Fruit fly (Drosophila melanogaster) whole organism, embryonic: ENCODE results near the gene CG3104.

Source experiments
- B-H2 ChIP-seq: fragments of 200-800 bp; sonication (Bioruptor generic); optimal IDR thresholded peaks from 2 replicates; lab custom pipeline; 2018; ENCODE audit warnings: missing biosample characterization, mild to moderate bottlenecking, missing genetic modification characterization
- Bdp1 ChIP-seq: fragments of 200-800 bp; sonication (Bioruptor generic); optimal IDR thresholded peaks from 3 replicates; lab custom pipeline; 2016; ENCODE audit warnings: missing biosample characterization, missing genetic modification characterization
- CG1024 ChIP-seq: fragments of 200-800 bp; sonication (Bioruptor generic); IDR thresholded peaks from 2 replicates; pipeline ENCODE4 v1.3.6; 2022; ENCODE audit warnings: missing biosample characterization, missing genetic modification characterization
- CG10565 ChIP-seq: fragments of 200-800 bp; sonication (Bioruptor generic); optimal IDR thresholded peaks from 3 replicates; lab custom pipeline; 2016; ENCODE audit warnings: missing biosample characterization, mild to moderate bottlenecking, missing genetic modification characterization
- CG11504 ChIP-seq: fragments of 200-800 bp; sonication (Bioruptor generic); optimal IDR thresholded peaks from 3 replicates; lab custom pipeline; 2019; ENCODE audit warnings: missing biosample characterization, mild to moderate bottlenecking, missing genetic modification characterization, moderate library complexity
- CG17829 ChIP-seq: fragments of 200-800 bp; optimal IDR thresholded peaks from 2 replicates; lab custom pipeline; 2019; ENCODE audit warnings: missing biosample characterization, mild to moderate bottlenecking, missing genetic modification characterization, moderate library complexity
- CG2199 ChIP-seq: fragments of 200-800 bp; sonication (Bioruptor generic); IDR thresholded peaks from 3 replicates; pipeline ENCODE4 v1.3.6; 2022; ENCODE audit warnings: missing biosample characterization, missing genetic modification characterization
- CG42726 ChIP-seq: fragments of 200-800 bp; sonication (Bioruptor generic); IDR thresholded peaks from 2 replicates; pipeline ENCODE4 v1.3.6; 2022; ENCODE audit warnings: missing biosample characterization, missing genetic modification characterization; ENCODE audit not compliant: partially characterized antibody
- CG4282 ChIP-seq: fragments of 200-800 bp; sonication (Bioruptor generic); optimal IDR thresholded peaks from 2 replicates; lab custom pipeline; 2016; ENCODE audit warnings: missing biosample characterization, missing genetic modification characterization
- CG5953 ChIP-seq: fragments of 200-800 bp; sonication (Bioruptor generic); IDR thresholded peaks from 2 replicates; pipeline ENCODE4 v1.3.6; 2022; ENCODE audit warnings: missing biosample characterization, missing genetic modification characterization
- CG6254 ChIP-seq: fragments of 200-800 bp; sonication (Bioruptor generic); optimal IDR thresholded peaks from 3 replicates; lab custom pipeline; 2017; ENCODE audit warnings: mild to moderate bottlenecking, missing biosample characterization, missing genetic modification reagents, missing genetic modification characterization
- CG7271 ChIP-seq: fragments of 200-800 bp; sonication (Bioruptor generic); optimal IDR thresholded peaks from 2 replicates; lab custom pipeline; 2018; ENCODE audit warnings: missing biosample characterization, mild to moderate bottlenecking, missing genetic modification characterization, moderate library complexity
- CG8089 ChIP-seq: fragments of 200-800 bp; sonication (Bioruptor generic); optimal IDR thresholded peaks from 3 replicates; lab custom pipeline; 2016; ENCODE audit warnings: missing biosample characterization, missing genetic modification characterization
- CG8924 ChIP-seq: fragments of 200-800 bp; optimal IDR thresholded peaks from 3 replicates; lab custom pipeline; 2019; ENCODE audit warnings: missing biosample characterization, mild to moderate bottlenecking, missing genetic modification characterization, moderate library complexity
- CG8944 ChIP-seq: fragments of 200-800 bp; sonication (Bioruptor generic); optimal IDR thresholded peaks from 3 replicates; lab custom pipeline; 2016; ENCODE audit warnings: missing biosample characterization, missing genetic modification characterization
- CG9797 ChIP-seq: fragments of 200-800 bp; sonication (Bioruptor generic); optimal IDR thresholded peaks from 3 replicates; lab custom pipeline; 2018; ENCODE audit warnings: missing biosample characterization, mild to moderate bottlenecking, missing genetic modification characterization
- CG9876 ChIP-seq: fragments of 200-800 bp; sonication (Bioruptor generic); optimal IDR thresholded peaks from 2 replicates; lab custom pipeline; 2016; ENCODE audit warnings: missing biosample characterization, missing genetic modification characterization
- Dll ChIP-seq: fragments of 200-800 bp; sonication (Bioruptor generic); IDR thresholded peaks from 4 replicates; pipeline ENCODE4 v1.3.6; 2022; ENCODE audit warnings: missing biosample characterization, missing genetic modification characterization; ENCODE audit not compliant: partially characterized antibody
- GATAe ChIP-seq: fragments of 200-800 bp; sonication (Bioruptor generic); conservative IDR thresholded peaks from 2 replicates; pipeline ENCODE4 v1.3.6; 2022; ENCODE audit warnings: missing biosample characterization, missing genetic modification characterization
- Hsf ChIP-seq: fragments of 200-800 bp; sonication (Bioruptor generic); optimal IDR thresholded peaks from 3 replicates; lab custom pipeline; 2016; ENCODE audit warnings: missing biosample characterization, missing genetic modification characterization
- MESR4 ChIP-seq: fragments of 200-800 bp; sonication (Bioruptor generic); optimal IDR thresholded peaks from 2 replicates; lab custom pipeline; 2018; ENCODE audit warnings: missing biosample characterization, mild to moderate bottlenecking, missing genetic modification characterization, moderate library complexity
- Oaz ChIP-seq: fragments of 200-800 bp; sonication (Bioruptor generic); IDR thresholded peaks from 2 replicates; pipeline ENCODE4 v1.3.6; 2022; ENCODE audit warnings: missing biosample characterization, missing genetic modification characterization
- Poxn ChIP-seq: fragments of 200-800 bp; sonication (Bioruptor generic); IDR thresholded peaks from 2 replicates; pipeline ENCODE4 v1.3.6; 2022; ENCODE audit warnings: missing biosample characterization, missing genetic modification characterization
- Ravus ChIP-seq: fragments of 200-800 bp; sonication (Bioruptor generic); IDR thresholded peaks from 2 replicates; pipeline ENCODE4 v1.3.6; 2022; ENCODE audit warnings: missing biosample characterization, missing genetic modification characterization
- Sry-β ChIP-seq: fragments of 200-800 bp; sonication (Bioruptor generic); optimal IDR thresholded peaks from 2 replicates; lab custom pipeline; 2018; ENCODE audit warnings: missing biosample characterization, mild to moderate bottlenecking, missing genetic modification characterization, moderate library complexity
- Vsx1 ChIP-seq: fragments of 200-800 bp; sonication (Bioruptor generic); optimal IDR thresholded peaks from 2 replicates; lab custom pipeline; 2017; ENCODE audit warnings: missing biosample characterization, mild to moderate bottlenecking, missing genetic modification characterization, missing genetic modification reagents
- al ChIP-seq: fragments of 200-800 bp; sonication (Bioruptor generic); IDR thresholded peaks from 2 replicates; pipeline ENCODE4 v1.3.6; 2022; ENCODE audit warnings: missing biosample characterization, missing genetic modification characterization
- ara ChIP-seq: fragments of 200-800 bp; sonication (Bioruptor generic); IDR thresholded peaks from 2 replicates; pipeline ENCODE4 v1.3.6; 2022; ENCODE audit warnings: missing biosample characterization, missing genetic modification characterization
- chn ChIP-seq: fragments of 200-800 bp; sonication (Bioruptor generic); optimal IDR thresholded peaks from 2 replicates; lab custom pipeline; 2016; ENCODE audit warnings: missing biosample characterization, missing genetic modification characterization
- crc ChIP-seq: fragments of 200-800 bp; sonication (Bioruptor generic); optimal IDR thresholded peaks from 2 replicates; lab custom pipeline; 2016; ENCODE audit warnings: missing biosample characterization, missing genetic modification characterization
- crol ChIP-seq: fragments of 200-800 bp; sonication (Bioruptor generic); IDR thresholded peaks from 2 replicates; pipeline ENCODE4 v1.3.6; 2022; ENCODE audit warnings: missing biosample characterization, missing genetic modification characterization
- dmrt11E ChIP-seq: fragments of 200-800 bp; sonication (Bioruptor generic); optimal IDR thresholded peaks from 3 replicates; lab custom pipeline; 2018; ENCODE audit warnings: missing biosample characterization, mild to moderate bottlenecking, missing genetic modification characterization, moderate library complexity
- ewg ChIP-seq: fragments of 200-800 bp; sonication (Bioruptor generic); optimal IDR thresholded peaks from 3 replicates; lab custom pipeline; 2017; ENCODE audit warnings: mild to moderate bottlenecking, missing biosample characterization, missing genetic modification reagents, missing genetic modification characterization
- eyg ChIP-seq: fragments of 200-800 bp; sonication (Bioruptor generic); optimal IDR thresholded peaks from 3 replicates; lab custom pipeline; 2016; ENCODE audit warnings: missing biosample characterization, missing genetic modification characterization
- fd96Cb ChIP-seq: fragments of 200-800 bp; sonication (Bioruptor generic); optimal IDR thresholded peaks from 2 replicates; lab custom pipeline; 2018; ENCODE audit warnings: missing biosample characterization, mild to moderate bottlenecking, missing genetic modification characterization, moderate library complexity
- fu2 ChIP-seq: fragments of 200-800 bp; sonication (Bioruptor generic); optimal IDR thresholded peaks from 2 replicates; lab custom pipeline; 2016; ENCODE audit warnings: missing biosample characterization, missing genetic modification characterization
- gsb ChIP-seq: fragments of 200-800 bp; sonication (Bioruptor generic); IDR thresholded peaks from 2 replicates; pipeline ENCODE4 v1.3.6; 2022; ENCODE audit warnings: missing biosample characterization, missing genetic modification characterization
- gt ChIP-seq: fragments of 200-800 bp; sonication (Bioruptor generic); IDR thresholded peaks from 2 replicates; pipeline ENCODE4 v1.3.6; 2022; ENCODE audit warnings: missing biosample characterization, missing genetic modification characterization
- her ChIP-seq: fragments of 200-800 bp; sonication (Bioruptor generic); optimal IDR thresholded peaks from 2 replicates; lab custom pipeline; 2016; ENCODE audit warnings: missing biosample characterization, missing genetic modification characterization
- hkb ChIP-seq, 2 experiments: fragments of 200-800 bp in 1 of 2; fragments of >200 bp in 1 of 2; sonication (Bioruptor generic) in 1 of 2; IDR thresholded peaks in 1 of 2; optimal IDR thresholded peaks in 1 of 2; 2 replicates each; pipeline versions ENCODE4 v1.3.6 to Lab custom; 2017 to 2022; ENCODE audit warnings: missing biosample characterization in 1 of 2, missing genetic modification characterization in 1 of 2
- kay ChIP-seq: fragments of 200-800 bp; sonication (Bioruptor generic); optimal IDR thresholded peaks from 2 replicates; lab custom pipeline; 2016; ENCODE audit warnings: missing biosample characterization, missing genetic modification characterization
- lola ChIP-seq, 3 experiments: fragments of >200 bp in 2 of 3; fragments of 200-800 bp in 1 of 3; sonication (Bioruptor generic) in 1 of 3; optimal IDR thresholded peaks; 2 replicates each; lab custom pipeline; 2017 to 2019; ENCODE audit warnings: missing biosample characterization in 3 of 3, missing genetic modification characterization in 3 of 3, mild to moderate bottlenecking in 1 of 3, moderate library complexity in 1 of 3
- lov ChIP-seq, 2 experiments: fragments of 200-800 bp in 1 of 2; fragments of >200 bp in 1 of 2; sonication (Bioruptor generic) in 1 of 2; IDR thresholded peaks in 1 of 2; optimal IDR thresholded peaks in 1 of 2; 2 replicates in 1 of 2; 3 replicates in 1 of 2; pipeline versions ENCODE4 v1.3.6 to Lab custom; 2017 to 2022; ENCODE audit warnings: missing biosample characterization in 1 of 2, missing genetic modification characterization in 1 of 2
- maf-S ChIP-seq: fragments of 200-800 bp; sonication (Bioruptor generic); optimal IDR thresholded peaks from 2 replicates; lab custom pipeline; 2016; ENCODE audit warnings: missing biosample characterization, missing genetic modification characterization
- pita ChIP-seq: fragments of 200-800 bp; sonication (Bioruptor generic); optimal IDR thresholded peaks from 2 replicates; lab custom pipeline; 2017; ENCODE audit warnings: missing biosample characterization, mild to moderate bottlenecking, missing genetic modification characterization
- repo ChIP-seq: fragments of 200-800 bp; sonication (Bioruptor generic); optimal IDR thresholded peaks from 2 replicates; lab custom pipeline; 2016; ENCODE audit warnings: missing biosample characterization, missing genetic modification characterization
- ssp ChIP-seq: fragments of 200-800 bp; sonication (Bioruptor generic); IDR thresholded peaks from 2 replicates; pipeline ENCODE4 v1.3.6; 2022; ENCODE audit warnings: missing biosample characterization, missing genetic modification characterization
- tgo ChIP-seq: fragments of 200-800 bp; sonication (Bioruptor generic); IDR thresholded peaks from 3 replicates; pipeline ENCODE4 v1.3.6; 2022; ENCODE audit warnings: missing biosample characterization, missing genetic modification characterization
- tx ChIP-seq: fragments of 200-800 bp; sonication (Bioruptor generic); optimal IDR thresholded peaks from 2 replicates; lab custom pipeline; 2016; ENCODE audit warnings: missing biosample characterization, missing genetic modification characterization
- unc-4 ChIP-seq: fragments of 200-800 bp; sonication (Bioruptor generic); IDR thresholded peaks from 2 replicates; pipeline ENCODE4 v1.3.6; 2022; ENCODE audit warnings: missing biosample characterization, missing genetic modification characterization; ENCODE audit not compliant: partially characterized antibody

Gene CG3104

DNA sequence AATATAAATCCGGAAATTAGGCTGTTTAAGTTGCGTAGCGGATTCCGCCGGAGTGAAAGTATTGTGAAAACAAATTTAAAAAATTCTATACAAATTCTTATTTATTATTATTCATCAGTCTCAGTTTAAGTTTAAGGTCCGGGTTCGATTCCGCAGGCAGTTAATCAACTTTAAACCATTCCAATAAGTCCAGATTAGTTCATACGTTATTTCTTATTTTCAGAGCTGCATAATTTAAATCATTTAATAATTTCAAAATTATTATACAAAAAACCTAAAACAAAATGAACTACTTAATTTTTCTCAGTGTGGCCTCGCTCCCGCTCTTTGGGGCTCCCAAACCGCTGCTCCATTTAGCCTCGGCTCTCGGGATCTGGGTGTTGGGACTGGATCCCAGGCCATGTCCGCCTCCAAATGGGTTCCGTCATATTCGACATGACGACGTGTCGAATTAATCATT lies 25.2 kb downstream of the CG3104 start (continued):
- TF ChIP-seq lola (GFP tag; optimal IDR thresholded peaks at IDR 0.05; lab: Kevin White, UChicago) = peak in 1 of 3 experiments; percentile 97
- TF ChIP-seq crol = 0 out of 2 replicates have a peak, but pooled peaks have one; percentile 1
- no peak for TF ChIP-seq lov (optimal IDR thresholded peaks at IDR 0.05; lab: Kevin White, UChicago)
- TF ChIP-seq lov (GFP tag; IDR thresholded peaks at IDR 0.05; lab: Robert Waterston, UW) = no peak
- no peak for TF ChIP-seq GATAe (GFP tag; lab: Robert Waterston, UW)
- no peak for TF ChIP-seq CG9876
- no peak for TF ChIP-seq her
- TF ChIP-seq unc-4 (GFP tag; lab: Robert Waterston, UW) = no peak
- TF ChIP-seq B-H2 = no peak
- peak; percentile 46 for TF ChIP-seq Sry-β (GFP tag; lab: Kevin White, UChicago)
- TF ChIP-seq gsb = peak; percentile 35; the same call in 1 of the 2 replicates
- TF ChIP-seq Poxn = peak; percentile 5; the same call in 1 of the 2 replicates
- peak; percentile 68 for TF ChIP-seq chn
- TF ChIP-seq CG8924 = peak; percentile 94
- TF ChIP-seq Bdp1 (GFP tag; lab: Kevin White, UChicago) = peak; percentile 38
- peak; percentile 93 for TF ChIP-seq CG11504 (tag; lab: Kevin White, UChicago)
- TF ChIP-seq Ravus (GFP tag; lab: Robert Waterston, UW) = no peak
- TF ChIP-seq CG8944 (GFP tag; lab: Kevin White, UChicago) = no peak
- peak; percentile 70 for TF ChIP-seq ara (GFP tag; lab: Robert Waterston, UW)
- no peak for TF ChIP-seq CG8089 (GFP tag; lab: Kevin White, UChicago)
- TF ChIP-seq CG9797 (GFP tag; lab: Kevin White, UChicago) = peak; percentile 32
- no peak for TF ChIP-seq pita
- TF ChIP-seq Vsx1 (GFP tag; lab: Kevin White, UChicago) = peak; percentile 77
- no peak for TF ChIP-seq CG4282 (GFP tag; lab: Kevin White, UChicago)
- TF ChIP-seq CG5953 (GFP tag; lab: Robert Waterston, UW) = no peak
- TF ChIP-seq fd96Cb (tag; lab: Kevin White, UChicago) = peak; percentile 89
- TF ChIP-seq CG2199 = no peak
- TF ChIP-seq tx (GFP tag; lab: Kevin White, UChicago) = peak; percentile 17
- peak; percentile 70 for TF ChIP-seq tgo (GFP tag; lab: Robert Waterston, UW)
- TF ChIP-seq Hsf = peak; percentile 79
- no peak for TF ChIP-seq crc (GFP tag; lab: Kevin White, UChicago)
- no peak for TF ChIP-seq Dll (GFP tag; lab: Robert Waterston, UW)
- TF ChIP-seq CG17829 (tag; lab: Kevin White, UChicago) = peak; percentile 93
- peak; percentile 36; the same call in 1 of the 2 replicates for TF ChIP-seq gt
- peak; percentile 86 for TF ChIP-seq CG6254 (GFP tag; lab: Kevin White, UChicago)
- TF ChIP-seq CG7271 (tag; lab: Kevin White, UChicago) = no peak
- peak; percentile 25 for TF ChIP-seq fu2 (GFP tag; lab: Kevin White, UChicago)
- peak; percentile 79 for TF ChIP-seq kay
- TF ChIP-seq maf-S (GFP tag; lab: Kevin White, UChicago) = peak; percentile 41
- no peak for TF ChIP-seq eyg (GFP tag; lab: Kevin White, UChicago)
- TF ChIP-seq dmrt11E (tag; lab: Kevin White, UChicago) = peak; percentile 94
- TF ChIP-seq CG10565 = peak; percentile 39
- TF ChIP-seq al = peak; percentile 73
- TF ChIP-seq MESR4 (GFP tag; lab: Kevin White, UChicago) = no peak
- no peak for TF ChIP-seq CG42726 (GFP tag; lab: Robert Waterston, UW)
- no peak for TF ChIP-seq CG1024 (GFP tag; lab: Robert Waterston, UW)
- no peak for TF ChIP-seq hkb (optimal IDR thresholded peaks at IDR 0.05; lab: Kevin White, UChicago)
- TF ChIP-seq hkb (GFP tag; IDR thresholded peaks at IDR 0.05; lab: Robert Waterston, UW) = peak; percentile 86
- peak; percentile 77 for TF ChIP-seq ewg
- TF ChIP-seq ssp = peak; percentile 65
- peak; percentile 22 for TF ChIP-seq repo (GFP tag; lab: Kevin White, UChicago)
- no peak for TF ChIP-seq Oaz (GFP tag; lab: Robert Waterston, UW)
